Worm (Caenorhabditis elegans) whole organism, L2 larva: ENCODE results near the gene F10E7.2.
"Not testable (repeated sequence)": the region's sequence is repeated elsewhere in the genome, so short reads cannot be mapped to it uniquely, and the experiment has no call there.

Experiments
- C34F6.9 ChIP-seq: fragments of 150-350 bp; optimal IDR thresholded peaks from 2 replicates; lab custom pipeline; 2014; ENCODE audit warnings: missing biosample characterization, missing genetic modification characterization
- F13H6.1 ChIP-seq: sonication (generic microtip); optimal IDR thresholded peaks from 2 replicates; lab custom pipeline; 2016; ENCODE audit warnings: missing genetic modification characterization, missing compliant biosample characterization
- R02D3.7 ChIP-seq: fragments of 150-350 bp; optimal IDR thresholded peaks from 2 replicates; lab custom pipeline; 2014; ENCODE audit warnings: missing biosample characterization, missing genetic modification characterization
- Y55F3AM.14 ChIP-seq: fragments of 200-800 bp; sonication (Bioruptor generic); optimal IDR thresholded peaks from 2 replicates; lab custom pipeline; 2018; ENCODE audit warnings: mild to moderate bottlenecking, missing genetic modification characterization, missing compliant biosample characterization
- ZK546.5 ChIP-seq: sonication (generic microtip); optimal IDR thresholded peaks from 2 replicates; lab custom pipeline; 2017; ENCODE audit warnings: missing biosample characterization, missing genetic modification characterization
- alr-1 ChIP-seq: fragments of 150-350 bp; optimal IDR thresholded peaks from 2 replicates; lab custom pipeline; 2014; ENCODE audit warnings: missing biosample characterization, missing genetic modification characterization
- aly-2 ChIP-seq: fragments of 150-350 bp; optimal IDR thresholded peaks from 2 replicates; lab custom pipeline; 2014; ENCODE audit warnings: missing biosample characterization, missing genetic modification characterization
- ama-1 ChIP-seq: fragments of 150-350 bp; optimal IDR thresholded peaks from 2 replicates; lab custom pipeline; 2018; ENCODE audit warnings: inconsistent platforms
- blmp-1 ChIP-seq: sonication (generic microtip); optimal IDR thresholded peaks from 2 replicates; lab custom pipeline; 2017; ENCODE audit warnings: missing genetic modification characterization, mild to moderate bottlenecking, missing compliant biosample characterization, antibody characterized with exemption, moderate library complexity; ENCODE audit not compliant: insufficient read depth
- ceh-16 ChIP-seq: fragments of 150-350 bp; optimal IDR thresholded peaks from 2 replicates; lab custom pipeline; 2014; ENCODE audit warnings: missing biosample characterization, missing genetic modification characterization
- ceh-82 ChIP-seq: fragments of 150-350 bp; optimal IDR thresholded peaks from 2 replicates; lab custom pipeline; 2014; ENCODE audit warnings: missing biosample characterization, missing genetic modification characterization
- crh-2 ChIP-seq: sonication (generic microtip); optimal IDR thresholded peaks from 2 replicates; lab custom pipeline; 2017; ENCODE audit warnings: missing biosample characterization, missing genetic modification characterization
- egl-27 ChIP-seq: sonication (generic microtip); optimal IDR thresholded peaks from 3 replicates; lab custom pipeline; 2017; ENCODE audit warnings: missing biosample characterization, missing genetic modification reagents, missing genetic modification characterization
- elt-1 ChIP-seq: fragments of 150-350 bp; optimal IDR thresholded peaks from 2 replicates; lab custom pipeline; 2014; ENCODE audit warnings: missing biosample characterization, missing genetic modification characterization
- elt-3 ChIP-seq: sonication (generic microtip); optimal IDR thresholded peaks from 2 replicates; lab custom pipeline; 2017; ENCODE audit warnings: missing biosample characterization, missing genetic modification characterization
- fos-1 ChIP-seq: fragments of 150-350 bp; optimal IDR thresholded peaks from 2 replicates; lab custom pipeline; 2014; ENCODE audit warnings: missing biosample characterization, missing genetic modification characterization
- gmeb-1 ChIP-seq: fragments of 150-350 bp; optimal IDR thresholded peaks from 2 replicates; lab custom pipeline; 2014; ENCODE audit warnings: missing biosample characterization, missing genetic modification characterization
- lin-11 ChIP-seq: fragments of 150-350 bp; sonication (generic microtip); optimal IDR thresholded peaks from 2 replicates; lab custom pipeline; 2014; ENCODE audit warnings: missing biosample characterization, missing genetic modification characterization, inconsistent platforms, mixed read lengths
- lin-13 ChIP-seq: fragments of 150-350 bp; optimal IDR thresholded peaks from 2 replicates; lab custom pipeline; 2014; ENCODE audit warnings: missing biosample characterization, missing genetic modification reagents, missing genetic modification characterization
- lin-39 ChIP-seq: fragments of 150-350 bp; optimal IDR thresholded peaks from 2 replicates; lab custom pipeline; 2014; ENCODE audit warnings: missing biosample characterization, missing genetic modification reagents, missing genetic modification characterization
- lsy-2 ChIP-seq, 2 experiments: fragments of 150-350 bp in 1 of 2; sonication (generic microtip) in 1 of 2; optimal IDR thresholded peaks; 2 replicates each; lab custom pipeline; 2014 to 2017; ENCODE audit warnings: missing biosample characterization in 2 of 2, missing genetic modification characterization in 2 of 2
- mab-5 ChIP-seq: fragments of 150-350 bp; optimal IDR thresholded peaks from 2 replicates; lab custom pipeline; 2014; ENCODE audit warnings: missing biosample characterization, missing genetic modification characterization
- mdl-1 ChIP-seq, 2 experiments: fragments of 150-350 bp in 1 of 2; sonication (generic microtip) in 1 of 2; optimal IDR thresholded peaks; 2 replicates each; lab custom pipeline; 2017; ENCODE audit warnings: missing biosample characterization in 2 of 2, missing genetic modification characterization in 2 of 2
- nhr-10 ChIP-seq: sonication (generic microtip); optimal IDR thresholded peaks from 2 replicates; lab custom pipeline; 2017; ENCODE audit warnings: missing biosample characterization, missing genetic modification characterization
- nhr-11 ChIP-seq: fragments of 150-350 bp; optimal IDR thresholded peaks from 2 replicates; lab custom pipeline; 2014; ENCODE audit warnings: missing biosample characterization, missing genetic modification characterization
- nhr-12 ChIP-seq: fragments of 150-350 bp; optimal IDR thresholded peaks from 2 replicates; lab custom pipeline; 2014; ENCODE audit warnings: missing biosample characterization, missing genetic modification characterization
- nhr-129 ChIP-seq: fragments of 150-350 bp; optimal IDR thresholded peaks from 2 replicates; lab custom pipeline; 2014; ENCODE audit warnings: missing biosample characterization, missing genetic modification characterization
- nhr-21 ChIP-seq: fragments of 150-350 bp; optimal IDR thresholded peaks from 2 replicates; lab custom pipeline; 2014; ENCODE audit warnings: missing biosample characterization, missing genetic modification characterization
- nhr-23 ChIP-seq: fragments of 150-350 bp; optimal IDR thresholded peaks from 2 replicates; lab custom pipeline; 2014; ENCODE audit warnings: missing biosample characterization, missing genetic modification reagents, missing genetic modification characterization
- nhr-237 ChIP-seq: fragments of 150-350 bp; optimal IDR thresholded peaks from 2 replicates; lab custom pipeline; 2014; ENCODE audit warnings: missing biosample characterization, missing genetic modification characterization
- nhr-25 ChIP-seq: fragments of 150-350 bp; sonication (generic microtip); optimal IDR thresholded peaks from 3 replicates; lab custom pipeline; 2014; ENCODE audit warnings: missing biosample characterization, missing genetic modification characterization
- nhr-6 ChIP-seq: fragments of 150-350 bp; optimal IDR thresholded peaks from 2 replicates; lab custom pipeline; 2014; ENCODE audit warnings: missing biosample characterization, missing genetic modification characterization
- nhr-77 ChIP-seq: fragments of 150-350 bp; optimal IDR thresholded peaks from 2 replicates; lab custom pipeline; 2014; ENCODE audit warnings: missing biosample characterization, missing genetic modification characterization
- peb-1 ChIP-seq: fragments of 150-350 bp; optimal IDR thresholded peaks from 2 replicates; lab custom pipeline; 2014; ENCODE audit warnings: missing biosample characterization, missing genetic modification characterization
- skn-1 ChIP-seq: sonication (generic microtip); optimal IDR thresholded peaks from 2 replicates; lab custom pipeline; 2017; ENCODE audit warnings: missing biosample characterization, missing genetic modification characterization
- sma-3 ChIP-seq: sonication (generic microtip); optimal IDR thresholded peaks from 2 replicates; lab custom pipeline; 2016; ENCODE audit warnings: missing genetic modification reagents, missing genetic modification characterization, missing compliant biosample characterization
- sma-9 ChIP-seq, 2 experiments: fragments of 150-350 bp in 1 of 2; sonication (generic microtip) in 1 of 2; optimal IDR thresholded peaks; 2 replicates each; lab custom pipeline; 2014 to 2016; ENCODE audit warnings: missing genetic modification characterization in 2 of 2, mild to moderate bottlenecking in 1 of 2, missing biosample characterization in 1 of 2, missing compliant biosample characterization in 1 of 2, missing genetic modification reagents in 1 of 2, moderate library complexity in 1 of 2
- snpc-4 ChIP-seq: fragments of 150-350 bp; optimal IDR thresholded peaks from 2 replicates; lab custom pipeline; 2014; ENCODE audit warnings: missing biosample characterization, missing genetic modification characterization
- unc-39 ChIP-seq: fragments of 150-350 bp; optimal IDR thresholded peaks from 2 replicates; lab custom pipeline; 2014; ENCODE audit warnings: missing biosample characterization, missing genetic modification characterization
- unc-55 ChIP-seq: fragments of 150-350 bp; sonication (generic microtip); optimal IDR thresholded peaks from 3 replicates; lab custom pipeline; 2014; ENCODE audit warnings: missing biosample characterization, missing genetic modification reagents, missing genetic modification characterization
- unc-62 ChIP-seq: fragments of 150-350 bp; optimal IDR thresholded peaks from 2 replicates; lab custom pipeline; 2014; ENCODE audit warnings: missing biosample characterization, missing genetic modification reagents, missing genetic modification characterization
- zag-1 ChIP-seq: fragments of 150-350 bp; optimal IDR thresholded peaks from 2 replicates; lab custom pipeline; 2014; ENCODE audit warnings: missing biosample characterization, missing genetic modification characterization
- ztf-1 ChIP-seq: fragments of 200-800 bp; sonication (Bioruptor generic); conservative IDR thresholded peaks from 2 replicates; pipeline ENCODE4 v1.3.6; 2022; ENCODE audit warnings: missing genetic modification characterization, missing compliant biosample characterization
- ztf-11 ChIP-seq: sonication (generic microtip); optimal IDR thresholded peaks from 2 replicates; lab custom pipeline; 2017; ENCODE audit warnings: missing biosample characterization, missing genetic modification characterization
- ztf-4 ChIP-seq: fragments of 150-350 bp; optimal IDR thresholded peaks from 2 replicates; lab custom pipeline; 2014; ENCODE audit warnings: missing biosample characterization, missing genetic modification characterization

Gene F10E7.2

DNA sequence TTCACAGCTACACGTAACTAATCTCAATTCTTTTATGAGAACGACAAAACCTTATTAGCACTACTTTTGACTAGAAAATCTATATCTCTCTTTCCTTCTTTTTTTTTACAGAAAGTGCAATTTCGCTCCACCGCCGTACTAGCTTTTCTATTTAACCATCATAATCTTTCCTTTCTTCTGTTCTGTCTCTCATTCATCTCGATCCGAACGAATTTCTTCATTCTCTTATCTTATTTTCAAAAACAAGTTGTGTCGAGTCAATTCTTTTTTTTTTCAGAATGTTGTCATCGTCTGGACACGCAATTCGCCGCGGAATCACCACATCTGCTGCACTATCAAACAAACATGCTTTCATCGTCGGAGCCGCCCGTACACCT lies 48.5 kb upstream of the F10E7.2 start, which contains the start of gene kat-1:
Gene kat-1, plus strand, starts transcription at position 278 of the 377 bp plus-strand sequence.
- no peak for TF ChIP-seq ztf-1 (GFP tag; lab: Robert Waterston, UW)
- TF ChIP-seq mab-5 = no peak
- TF ChIP-seq unc-39 (tag; lab: Kevin White, UChicago) = no peak
- TF ChIP-seq ama-1 (lab: Kevin White, UChicago) = no peak

- TF ChIP-seq ceh-16 (tag; lab: Kevin White, UChicago) (no peak), aly-2 (tag; lab: Kevin White, UChicago) (no peak), ztf-4 (tag; lab: Kevin White, UChicago) (no peak), nhr-25 (no peak), egl-27 (tag; lab: Kevin White, UChicago) (no peak), lsy-2 (tag; optimal IDR thresholded peaks at IDR 0.05; lab: Kevin White, UChicago) (peak in 1 of 2 experiments; percentile 8)
Measured at ce11 chrII:7075564-7076228, 46.3 kb upstream of the F10E7.2 start, which contains the start of gene T02G5.7. T02G5.7 (plus strand) TSS chrII:7075614.

DNA sequence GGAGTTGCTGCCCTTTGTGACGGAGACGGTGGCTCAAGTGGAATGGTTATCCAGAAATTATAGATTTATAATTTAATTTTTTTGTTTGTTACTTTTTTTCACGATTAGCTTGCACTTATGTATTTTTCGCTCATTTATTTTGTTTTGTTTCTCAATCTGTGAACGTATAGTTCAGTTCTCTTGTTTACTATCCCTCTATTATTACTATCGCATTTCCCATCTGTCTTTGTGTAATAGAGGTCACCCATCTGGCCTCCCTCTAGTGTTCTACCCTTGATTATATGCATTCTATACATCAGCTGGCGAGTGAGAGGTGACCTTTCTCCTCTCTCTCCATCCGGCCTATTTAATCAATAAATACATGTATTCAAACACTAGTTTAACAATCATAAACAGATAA lies 38.0 kb upstream of the F10E7.2 start, which contains the start of the genes T02G5.14 and T02G5.15:
Gene T02G5.14, plus strand, starts transcription at position 301 of the 400 bp plus-strand sequence.
Gene T02G5.15, plus strand, starts transcription at position 301 of the 400 bp plus-strand sequence.
- TF ChIP-seq alr-1 (tag; lab: Kevin White, UChicago); lsy-2 (tag; optimal IDR thresholded peaks at IDR 0.05; lab: Kevin White, UChicago); nhr-237 (tag; lab: Kevin White, UChicago): not testable (repeated sequence)

DNA sequence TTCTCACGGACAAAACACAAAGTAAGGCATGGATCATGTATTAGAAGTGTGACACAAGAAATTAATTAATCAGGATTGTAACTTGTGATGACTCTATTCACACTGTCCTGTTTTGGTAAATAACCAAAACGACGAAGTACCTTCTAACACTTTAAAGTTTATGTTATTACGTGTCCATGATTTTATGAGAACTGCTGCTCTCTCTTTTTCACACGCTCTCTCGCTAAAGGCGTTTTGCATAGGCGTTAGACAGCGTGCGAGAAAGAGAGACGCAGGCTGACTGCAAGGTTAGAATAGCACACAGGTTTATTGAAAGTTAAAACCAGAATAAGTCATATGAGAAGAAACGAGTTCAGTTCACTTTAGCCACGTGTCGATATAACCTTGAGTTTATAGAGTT lies 32.0 kb upstream of the F10E7.2 start:
- TF ChIP-seq blmp-1 (tag; lab: Kevin White, UChicago) (no peak), nhr-11 (tag; lab: Kevin White, UChicago) (no peak), unc-62 (no peak), aly-2 (tag; lab: Kevin White, UChicago) (no peak), C34F6.9 (peak; percentile 23), ztf-1 (GFP tag; lab: Robert Waterston, UW) (no peak), unc-39 (tag; lab: Kevin White, UChicago) (no peak), peb-1 (tag; lab: Kevin White, UChicago) (no peak), egl-27 (tag; lab: Kevin White, UChicago) (no peak), nhr-23 (tag; lab: Kevin White, UChicago) (no peak), zag-1 (tag; lab: Kevin White, UChicago) (no peak), ztf-11 (tag; lab: Kevin White, UChicago) (no peak), lin-11 (tag; lab: Kevin White, UChicago) (no peak), fos-1 (tag; lab: Kevin White, UChicago) (no peak), ceh-16 (tag; lab: Kevin White, UChicago) (peak; percentile 4), nhr-25 (peak; percentile 47), elt-1 (tag; lab: Kevin White, UChicago) (no peak), mdl-1 (tag; optimal IDR thresholded peaks at IDR 0.05; lab: Kevin White, UChicago) (no peak), elt-3 (tag; lab: Kevin White, UChicago) (no peak), nhr-12 (no peak), nhr-129 (peak; percentile 73), skn-1 (tag; lab: Kevin White, UChicago) (no peak), ceh-82 (tag; lab: Kevin White, UChicago) (no peak), alr-1 (tag; lab: Kevin White, UChicago) (no peak), nhr-6 (no peak), sma-9 (GFP tag; optimal IDR thresholded peaks at IDR 0.05; lab: Kevin White, UChicago) (peak; percentile 26), sma-9 (tag; optimal IDR thresholded peaks at IDR 0.05; lab: Kevin White, UChicago) (no peak), nhr-77 (tag; lab: Kevin White, UChicago) (no peak), ama-1 (lab: Kevin White, UChicago) (no peak), nhr-21 (tag; lab: Kevin White, UChicago) (no peak), lsy-2 (tag; optimal IDR thresholded peaks at IDR 0.05; lab: Kevin White, UChicago) (peak in 1 of 2 experiments; percentile 1), unc-55 (GFP tag; lab: Kevin White, UChicago) (no peak), snpc-4 (tag; lab: Kevin White, UChicago) (no peak), gmeb-1 (tag; lab: Kevin White, UChicago) (no peak), R02D3.7 (tag; lab: Kevin White, UChicago) (no peak), lin-13 (GFP tag; lab: Kevin White, UChicago) (no peak), Y55F3AM.14 (no peak), nhr-10 (tag; lab: Kevin White, UChicago) (no peak), lin-39 (tag; lab: Kevin White, UChicago) (no peak), sma-3 (no peak), ZK546.5 (tag; lab: Kevin White, UChicago) (no peak), F13H6.1 (tag; lab: Kevin White, UChicago) (no peak), mab-5 (no peak), ztf-4 (tag; lab: Kevin White, UChicago) (no peak), crh-2 (tag; lab: Kevin White, UChicago) (peak; percentile 26)
